Worm (Caenorhabditis elegans): ENCODE measurements around the gene unc-76.
"Not testable (repeated sequence)": the region's sequence is repeated elsewhere in the genome, so short reads cannot be mapped to it uniquely, and the experiment has no call there.

DNA sequence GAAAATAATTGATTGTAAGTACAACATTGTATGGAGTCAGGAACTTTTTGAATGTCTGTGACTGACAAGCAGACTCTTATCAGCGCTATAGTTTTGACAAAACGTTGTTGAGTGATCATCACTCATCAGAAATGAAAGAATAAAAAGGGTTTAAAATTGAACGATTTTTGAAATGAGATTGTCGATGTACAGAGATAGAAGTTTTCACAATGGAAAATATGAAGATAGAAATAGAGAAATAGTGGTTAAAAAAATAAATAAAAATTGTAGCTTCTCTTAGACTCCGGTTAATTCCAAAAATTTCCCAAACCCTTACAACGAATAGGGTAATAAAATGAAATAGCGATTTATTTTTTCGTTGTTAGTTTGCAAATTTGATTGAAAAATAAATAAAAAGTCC is 53.6 kb downstream of the unc-76 start, which contains the start of gene ugt-30:
- TF ChIP-seq tbx-2 (tag; optimal IDR thresholded peaks at IDR 0.05); ztf-11 (tag; optimal IDR thresholded peaks at IDR 0.05); lin-13 (GFP tag; optimal IDR thresholded peaks at IDR 0.05); aly-2 (tag; optimal IDR thresholded peaks at IDR 0.05); snpc-4 (tag; optimal IDR thresholded peaks at IDR 0.05); jun-1 (tag; optimal IDR thresholded peaks at IDR 0.05); unc-62 (GFP tag; optimal IDR thresholded peaks at IDR 0.05); hlh-17 (GFP tag; optimal IDR thresholded peaks at IDR 0.05; ENCODE audit: borderline replicate concordance); nhr-47 (tag; optimal IDR thresholded peaks at IDR 0.05): not testable (repeated sequence)
